Worm (Caenorhabditis elegans) whole organism, dauer: ENCODE data around the gene npr-3.

Experiments
- unc-62 ChIP-seq: sonication (generic microtip); optimal IDR thresholded peaks from 2 replicates; lab custom pipeline; 2017; ENCODE audit warnings: missing biosample characterization, missing genetic modification reagents, missing genetic modification characterization

The npr-3 gene

DNA sequence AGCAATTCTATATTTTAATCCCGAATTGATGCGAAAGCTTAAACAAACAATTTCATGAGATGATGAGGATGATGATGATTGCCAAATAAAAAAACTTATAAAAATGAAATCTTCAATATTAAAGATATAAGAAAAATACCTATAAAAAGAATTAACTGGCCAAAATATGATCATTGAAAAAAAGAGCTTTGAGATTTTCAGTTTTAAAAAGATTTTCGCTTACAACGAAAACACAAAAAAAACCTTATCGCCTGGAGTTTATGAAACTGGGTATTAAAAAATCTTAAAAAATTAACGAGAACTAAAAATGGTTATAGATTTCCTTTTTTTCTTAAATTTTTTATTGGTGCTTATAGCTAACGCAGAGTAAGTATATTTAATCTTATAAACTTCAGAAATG is 7.6 kb downstream of the npr-3 start, which contains the start of gene C10C6.7:
Gene C10C6.7 (minus strand): TSS at position 101 of the 400 bp plus-strand sequence.
- TF ChIP-seq unc-62 (GFP tag; lab: Kevin White, UChicago), result no peak

DNA sequence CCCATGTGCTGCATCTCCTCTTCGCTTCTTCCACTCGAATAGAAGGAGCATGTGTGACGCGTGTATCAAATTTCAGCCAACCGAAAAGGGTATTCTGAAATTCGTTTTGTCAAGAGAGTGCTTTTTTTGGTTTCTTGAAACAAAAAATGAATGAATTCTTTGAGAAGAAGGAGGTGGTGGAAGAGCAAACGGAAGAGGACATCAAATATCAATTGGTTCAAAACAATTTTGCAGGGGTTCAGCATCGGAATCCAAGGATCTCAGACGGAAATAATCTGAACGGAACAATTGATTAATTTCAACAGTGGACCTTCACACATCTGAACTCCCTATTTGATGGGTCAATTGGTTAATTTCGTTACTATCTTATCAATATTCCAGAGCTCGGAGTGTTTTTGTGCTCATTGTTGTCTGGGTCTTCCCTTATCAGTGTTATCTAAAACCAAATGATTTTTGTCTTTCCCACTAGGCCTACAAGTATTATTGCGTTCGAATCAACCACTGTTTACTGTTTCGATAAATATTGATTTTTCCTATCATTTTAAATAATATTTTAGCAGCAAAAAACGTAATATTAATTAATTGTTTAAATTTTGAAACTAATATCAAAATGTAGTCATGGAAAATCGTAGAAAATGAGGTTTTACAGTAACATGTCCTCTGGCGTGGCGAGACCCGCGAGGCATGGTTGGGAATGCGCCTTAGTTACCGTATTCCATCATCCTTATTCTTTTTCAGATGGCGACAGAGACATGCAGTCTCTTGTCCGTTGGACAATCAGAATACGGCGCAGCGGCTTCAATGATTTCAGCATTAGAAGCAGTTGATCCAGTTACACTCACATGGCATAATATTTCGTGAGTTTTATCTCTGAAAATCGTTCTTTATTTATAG is 10.2 kb downstream of the npr-3 start, which contains the start of the genes C10C6.13 and wht-2:
Gene C10C6.13 (minus strand): TSS at position 51 of the 894 bp plus-strand sequence.
Gene wht-2 (plus strand): TSS at position 739 of the 894 bp plus-strand sequence.
- TF ChIP-seq unc-62 (GFP tag; lab: Kevin White, UChicago), result no peak

DNA sequence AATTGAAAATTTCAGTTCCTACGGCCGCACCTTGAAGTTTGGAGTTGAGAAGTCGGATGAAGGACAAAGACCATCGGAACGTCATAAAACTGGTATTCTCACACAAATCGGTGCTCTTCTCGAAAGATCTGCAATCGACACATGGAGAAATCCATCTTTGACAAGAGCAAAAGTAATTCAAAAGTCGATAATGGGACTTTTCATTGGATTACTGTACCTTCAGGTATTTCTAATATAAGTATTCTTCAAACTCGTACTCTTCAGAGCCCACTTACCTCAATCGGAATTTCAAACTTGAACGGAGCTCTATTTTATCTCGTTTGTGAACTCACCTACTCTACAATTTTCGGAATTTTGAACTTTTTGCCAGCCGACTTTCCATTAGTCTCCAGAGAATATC is 12.2 kb downstream of the npr-3 start:
- TF ChIP-seq unc-62 (GFP tag; lab: Kevin White, UChicago), result no peak

DNA sequence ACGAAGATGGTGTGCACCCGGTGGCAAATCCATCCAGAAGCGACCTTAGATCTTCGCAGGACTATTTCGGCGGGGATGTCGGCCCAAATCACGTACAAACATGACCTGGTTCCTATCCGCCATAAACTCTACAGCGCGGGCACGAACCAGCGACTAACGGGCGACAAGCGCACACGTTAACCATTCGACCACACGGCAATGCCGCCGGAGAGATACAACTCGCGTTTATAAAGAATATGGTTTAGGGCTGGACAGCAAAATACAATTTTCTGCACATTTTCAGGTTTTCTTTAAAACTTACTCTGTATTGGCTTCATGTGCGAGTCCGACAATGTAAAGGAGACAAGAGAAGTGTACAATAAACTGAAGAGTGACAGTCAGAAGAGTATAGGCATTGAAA is 14.3 kb downstream of the npr-3 start:
- TF ChIP-seq unc-62 (GFP tag; lab: Kevin White, UChicago), result no peak

DNA sequence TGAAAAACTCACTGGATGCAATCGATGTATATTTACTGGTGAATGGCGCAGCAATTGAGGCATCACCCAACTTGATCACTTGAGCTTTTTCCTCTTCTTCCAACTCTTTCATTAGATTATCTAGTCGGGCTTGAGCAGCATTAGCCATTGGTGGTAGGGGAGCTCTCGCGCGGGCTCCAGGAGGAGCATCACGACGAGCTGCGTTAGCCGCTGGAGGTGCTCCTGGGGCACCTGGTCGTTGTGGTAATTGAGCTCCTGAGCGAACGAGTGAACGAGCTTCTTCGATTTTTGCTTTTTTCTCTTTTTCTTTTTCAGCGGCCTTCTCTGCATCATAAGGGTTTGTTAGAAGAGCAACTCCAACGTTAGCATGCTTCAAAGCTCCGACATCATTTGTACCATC is 15.3 kb downstream of the npr-3 start:
- no peak for TF ChIP-seq unc-62 (GFP tag; lab: Kevin White, UChicago)

DNA sequence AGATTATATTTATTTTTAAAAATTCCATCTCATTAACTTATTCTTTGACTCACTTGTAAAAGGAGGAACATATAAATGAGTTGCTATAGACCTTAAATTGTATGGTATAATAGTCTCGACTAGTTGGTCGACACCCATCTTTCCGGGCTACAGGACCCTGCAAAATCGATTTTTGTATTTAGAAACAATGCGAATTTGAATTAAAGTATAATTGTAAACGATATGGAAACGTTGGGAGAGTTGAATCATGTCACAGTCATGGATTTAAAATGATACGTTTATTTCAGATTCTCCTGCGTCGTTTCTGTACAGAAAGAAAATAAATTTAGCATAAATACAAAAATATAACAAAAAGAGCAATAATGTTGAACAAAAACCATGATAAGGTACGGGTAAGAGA is 19.3 kb downstream of the npr-3 start, which contains the start of gene catp-8:
Gene catp-8 (minus strand): TSS at position 157 of the 400 bp plus-strand sequence.
- TF ChIP-seq unc-62 (GFP tag; lab: Kevin White, UChicago), result no peak

DNA sequence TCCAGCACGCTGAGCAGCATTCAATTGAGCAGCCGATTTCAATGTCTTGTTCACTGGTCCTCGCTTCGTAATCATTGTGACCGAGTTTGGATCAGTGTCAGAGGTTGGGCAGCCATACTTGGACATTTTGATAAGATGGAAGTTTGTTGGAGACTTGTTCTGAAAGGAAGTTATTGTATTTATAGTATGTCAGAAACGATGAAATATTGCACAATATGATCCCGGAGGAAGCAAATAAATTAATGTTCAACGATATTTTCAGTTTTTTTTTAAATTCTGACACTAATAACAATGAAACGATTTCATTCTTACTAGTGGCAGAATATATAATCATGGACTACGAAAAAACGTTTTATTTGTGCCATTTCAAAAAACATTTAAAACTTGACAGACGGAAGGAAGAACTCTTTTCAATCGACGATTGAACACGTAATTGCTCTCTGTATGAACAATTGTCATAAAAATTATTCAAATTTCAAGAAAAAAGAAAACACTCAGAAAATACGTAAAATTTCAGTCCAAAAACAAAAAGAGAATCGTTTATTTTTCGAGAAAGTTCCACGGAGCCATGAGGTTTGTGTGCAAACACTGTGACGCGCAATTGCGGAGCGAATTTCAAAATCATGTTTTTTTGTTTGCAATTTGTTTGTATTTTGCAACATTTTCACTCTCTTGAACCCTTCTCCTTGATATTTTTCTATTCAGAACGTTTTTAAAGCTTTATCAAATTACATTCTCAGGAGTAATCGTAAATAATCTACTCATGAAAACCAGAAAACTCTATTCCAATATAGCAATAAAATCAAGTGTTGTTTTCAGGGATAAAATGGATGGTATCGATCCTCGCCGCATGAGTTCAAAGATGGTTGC is 20.5 kb downstream of the npr-3 start, which contains the start of the genes mbf-1 and nse-4:
Gene mbf-1 (minus strand): TSS at position 343 of the 870 bp plus-strand sequence.
Gene nse-4 (plus strand): TSS at position 820 of the 870 bp plus-strand sequence.
- no peak for TF ChIP-seq unc-62 (GFP tag; lab: Kevin White, UChicago)

DNA sequence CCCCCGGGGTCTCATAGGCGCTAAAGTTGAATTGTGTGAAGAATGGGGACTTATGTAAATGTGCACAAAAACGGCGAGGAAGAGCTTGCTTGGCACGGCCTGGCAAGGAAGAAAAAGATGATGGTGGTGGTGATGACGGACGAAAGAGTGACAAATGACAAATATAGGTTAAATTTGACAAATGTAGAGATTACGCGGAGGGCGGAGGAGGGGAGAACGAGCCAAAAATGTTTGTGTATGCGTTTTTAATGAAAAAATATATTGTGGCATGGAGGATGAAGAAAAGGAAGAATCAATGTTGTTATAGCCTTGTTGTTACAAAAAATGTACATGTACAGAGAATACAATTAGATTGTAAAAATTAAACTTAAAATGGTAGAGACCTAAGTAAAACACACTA is 27.1 kb downstream of the npr-3 start:
- TF ChIP-seq unc-62 (GFP tag; lab: Kevin White, UChicago), result no peak

DNA sequence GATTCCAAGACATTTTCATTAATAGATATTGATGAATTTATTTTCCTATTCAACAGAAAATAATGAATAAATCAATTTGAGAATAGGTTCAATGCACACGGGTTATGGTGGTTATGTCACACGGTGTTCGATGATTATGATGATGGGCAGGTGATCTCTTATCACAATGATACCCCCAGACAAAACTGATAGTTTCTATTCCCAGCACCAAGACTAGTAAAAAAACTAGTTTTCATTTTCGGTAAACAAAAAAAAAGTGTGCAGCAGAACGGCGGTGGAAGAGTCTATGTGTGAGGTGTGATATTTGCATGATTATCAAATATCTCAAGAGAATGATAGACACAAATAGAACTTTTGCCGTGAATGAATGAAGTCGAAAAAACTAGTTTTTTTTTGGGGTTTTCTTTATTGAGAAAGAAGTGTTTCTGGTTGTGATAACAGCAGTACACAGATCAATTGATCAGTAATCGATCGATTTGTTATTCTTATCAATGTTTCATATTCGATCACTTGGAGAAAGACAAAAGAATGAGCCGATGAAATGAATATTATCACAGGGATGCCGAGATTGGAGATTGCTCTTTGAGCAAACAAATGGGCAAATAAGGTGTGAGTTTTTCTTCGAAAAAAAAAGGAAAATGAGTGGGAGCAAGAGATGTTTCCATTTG is 28.2 kb downstream of the npr-3 start:
- no peak for TF ChIP-seq unc-62 (GFP tag; lab: Kevin White, UChicago)

DNA sequence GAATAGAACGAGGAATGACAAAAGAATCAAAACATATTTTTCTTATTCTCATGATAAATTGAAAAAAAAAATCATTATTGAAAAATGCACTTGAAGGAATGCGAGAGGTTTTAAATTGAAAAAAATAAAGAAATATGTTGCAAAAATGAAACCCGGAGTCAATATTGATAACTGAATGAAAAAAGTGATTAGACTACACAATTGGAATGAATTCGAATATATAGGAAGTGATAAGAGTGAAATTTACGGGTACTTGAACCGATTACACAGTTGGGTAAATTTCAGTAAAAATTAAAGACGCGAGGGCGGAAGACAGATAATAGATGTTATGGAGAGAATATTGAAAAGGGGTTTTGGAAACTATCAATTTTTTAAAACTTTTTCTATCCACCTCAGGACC is 29.3 kb downstream of the npr-3 start:
- no peak for TF ChIP-seq unc-62 (GFP tag; lab: Kevin White, UChicago)

DNA sequence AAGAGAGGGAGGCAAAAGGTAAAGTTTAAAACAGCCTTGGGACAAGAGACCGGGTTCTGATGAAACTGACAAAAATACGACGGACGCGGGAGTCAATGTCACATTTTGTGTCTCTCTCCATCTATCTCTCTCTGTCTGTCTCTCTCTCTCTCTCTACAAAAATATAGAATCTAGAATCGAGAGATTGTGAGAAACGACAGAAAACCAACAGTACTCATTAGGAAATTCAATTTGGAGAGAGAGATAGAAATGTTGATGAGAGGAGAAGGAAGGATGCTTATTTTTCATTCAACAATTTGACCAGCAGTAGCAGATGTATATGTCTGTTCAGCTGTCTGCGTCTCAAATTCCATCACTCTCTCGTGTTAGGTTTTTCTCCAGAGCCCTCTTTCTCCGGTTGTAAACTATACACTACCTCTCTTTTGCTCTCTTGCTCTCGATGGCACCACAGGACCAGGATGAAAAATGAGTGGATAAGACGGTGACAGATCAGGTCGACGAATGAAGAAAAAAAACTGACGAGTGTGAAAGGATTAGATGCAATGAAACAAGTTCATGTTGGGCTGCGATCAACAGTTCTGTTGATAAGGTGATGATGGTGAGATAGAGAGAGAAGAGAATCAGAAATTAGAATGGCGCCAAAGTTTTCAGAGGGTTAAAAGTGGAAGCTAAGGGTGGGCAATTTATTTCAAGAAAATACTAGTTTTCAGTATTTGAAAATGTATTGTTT is 30.0 kb downstream of the npr-3 start:
- TF ChIP-seq unc-62 (GFP tag; lab: Kevin White, UChicago), result no peak

DNA sequence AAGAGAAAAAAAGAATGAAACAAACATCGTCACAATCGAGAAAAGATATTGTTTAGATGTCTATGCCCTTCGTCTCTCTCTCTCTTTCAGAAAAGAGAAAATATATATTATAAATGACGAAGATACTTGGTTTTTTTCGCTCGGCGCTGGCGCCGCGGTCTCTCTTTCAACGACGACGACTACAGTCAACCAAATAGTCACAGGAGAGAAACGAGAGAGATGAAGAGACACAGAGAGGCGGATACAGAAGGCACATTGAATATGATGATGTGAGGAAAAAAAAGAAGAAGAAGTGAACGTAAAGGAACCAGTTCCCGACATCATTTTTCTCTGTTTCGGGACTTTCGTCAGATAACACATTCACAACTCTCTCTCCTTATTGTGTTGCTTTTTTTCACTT is 31.6 kb downstream of the npr-3 start:
- no peak for TF ChIP-seq unc-62 (GFP tag; lab: Kevin White, UChicago)

DNA sequence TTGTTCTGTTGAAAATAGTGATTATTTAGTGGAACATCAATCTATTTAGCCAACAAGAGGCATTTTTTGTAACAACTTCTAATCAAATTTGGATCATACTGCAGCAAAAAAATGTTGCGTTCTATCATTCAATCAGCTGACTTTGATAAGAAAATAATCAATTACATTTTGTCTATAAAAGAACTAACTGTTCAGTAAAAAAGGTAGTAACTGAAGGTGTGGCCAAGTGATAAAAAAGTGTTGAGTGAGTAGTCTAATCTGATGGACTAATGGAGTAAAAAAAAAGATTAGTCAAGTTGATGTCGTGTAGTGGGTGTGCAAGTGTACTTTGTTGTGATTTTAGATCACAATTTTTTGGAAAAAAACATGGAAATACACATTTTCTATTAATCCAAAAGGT is 32.6 kb downstream of the npr-3 start:
- no peak for TF ChIP-seq unc-62 (GFP tag; lab: Kevin White, UChicago)

DNA sequence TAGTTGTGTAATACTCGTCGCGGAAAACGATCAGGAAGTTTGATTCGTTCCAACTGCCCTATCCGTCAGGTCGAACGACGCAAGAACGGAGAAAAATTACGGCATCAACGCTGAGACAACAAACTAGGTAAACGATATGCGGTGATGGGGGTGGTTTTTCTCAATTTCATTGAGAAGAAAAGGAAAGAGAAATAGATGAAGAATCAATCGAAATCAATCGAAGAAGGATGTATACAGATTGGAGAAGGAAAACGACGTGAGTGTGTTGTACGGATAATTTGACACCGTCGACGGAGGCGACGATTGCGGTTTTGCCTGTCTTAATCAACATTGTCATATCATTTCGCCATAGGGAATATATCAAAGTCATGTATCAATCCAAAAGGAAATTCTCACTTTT is 34.1 kb downstream of the npr-3 start:
- no peak for TF ChIP-seq unc-62 (GFP tag; lab: Kevin White, UChicago)
